Worm (Caenorhabditis elegans) whole organism, L4 larva: ENCODE data around the gene cyk-4.

Source experiments
- F10B5.3 ChIP-seq: sonication (generic microtip); optimal IDR thresholded peaks from 2 replicates; lab custom pipeline; 2016; ENCODE audit warnings: mild to moderate bottlenecking, missing genetic modification characterization, missing compliant biosample characterization
- F26F4.8 ChIP-seq: fragments of 200-800 bp; sonication (Bioruptor generic); conservative IDR thresholded peaks from 2 replicates; pipeline ENCODE4 v1.3.6; 2022; ENCODE audit warnings: missing genetic modification characterization, missing compliant biosample characterization
- F49E8.2 ChIP-seq: sonication (generic microtip); optimal IDR thresholded peaks from 2 replicates; lab custom pipeline; 2016; ENCODE audit warnings: missing compliant biosample characterization, mild to moderate bottlenecking, missing genetic modification characterization, borderline replicate concordance
- T20F7.1 ChIP-seq: fragments of 200-800 bp; sonication (Bioruptor generic); optimal IDR thresholded peaks from 2 replicates; lab custom pipeline; 2018; ENCODE audit warnings: mild to moderate bottlenecking, missing genetic modification characterization, missing compliant biosample characterization
- T26A8.4 ChIP-seq: fragments of 200-800 bp; sonication (Bioruptor generic); IDR thresholded peaks from 2 replicates; pipeline ENCODE4 v1.3.6; 2022; ENCODE audit warnings: missing genetic modification characterization, missing compliant biosample characterization
- Y105C5A.15 ChIP-seq: fragments of 200-800 bp; sonication (Bioruptor generic); IDR thresholded peaks from 2 replicates; pipeline ENCODE4 v1.3.6; 2022; ENCODE audit warnings: missing genetic modification characterization, missing compliant biosample characterization
- ama-1 ChIP-seq: fragments of 150-350 bp; optimal IDR thresholded peaks from 2 replicates; lab custom pipeline; 2014; ENCODE audit warnings: inconsistent platforms, mixed read lengths
- arid-1 ChIP-seq: fragments of 200-800 bp; sonication (Bioruptor generic); conservative IDR thresholded peaks from 2 replicates; pipeline ENCODE4 v1.3.6; 2022; ENCODE audit warnings: missing genetic modification reagents, missing genetic modification characterization, missing compliant biosample characterization
- attf-4 ChIP-seq: sonication (generic microtip); optimal IDR thresholded peaks from 3 replicates; lab custom pipeline; 2017; ENCODE audit warnings: missing biosample characterization, missing genetic modification characterization
- ces-1 ChIP-seq: fragments of 150-350 bp; sonication (generic microtip); optimal IDR thresholded peaks from 4 replicates; lab custom pipeline; 2014; ENCODE audit warnings: missing biosample characterization, missing genetic modification reagents, missing genetic modification characterization
- ctbp-1 ChIP-seq: fragments of 200-800 bp; sonication (Bioruptor generic); IDR thresholded peaks from 2 replicates; pipeline ENCODE4 v1.3.6; 2022; ENCODE audit warnings: missing genetic modification reagents, missing genetic modification characterization, missing compliant biosample characterization
- daf-16 ChIP-seq, 3 experiments: sonication (generic microtip); optimal IDR thresholded peaks; 2 replicates each; lab custom pipeline; 2016 to 2017; ENCODE audit warnings: missing genetic modification characterization in 3 of 3, missing genetic modification reagents in 3 of 3, mild to moderate bottlenecking in 2 of 3, missing compliant biosample characterization in 2 of 3, missing biosample characterization in 1 of 3, moderate library complexity in 1 of 3
- dmd-6 ChIP-seq: fragments of 200-800 bp; sonication (Bioruptor generic); IDR thresholded peaks from 2 replicates; pipeline ENCODE4 v1.3.6; 2022; ENCODE audit warnings: missing genetic modification reagents, missing genetic modification characterization, missing compliant biosample characterization
- dmd-8 ChIP-seq: fragments of 200-800 bp; sonication (Bioruptor generic); IDR thresholded peaks from 2 replicates; pipeline ENCODE4 v1.3.6; 2022; ENCODE audit warnings: missing genetic modification characterization, missing compliant biosample characterization
- dve-1 ChIP-seq: sonication (generic microtip); optimal IDR thresholded peaks from 2 replicates; lab custom pipeline; 2017; ENCODE audit warnings: antibody characterized with exemption, mild to moderate bottlenecking, missing genetic modification characterization, missing compliant biosample characterization; ENCODE audit not compliant: insufficient read depth
- fos-1 ChIP-seq: fragments of 150-350 bp; optimal IDR thresholded peaks from 2 replicates; lab custom pipeline; 2014; ENCODE audit warnings: missing biosample characterization, missing genetic modification characterization
- hlh-11 ChIP-seq: fragments of 200-800 bp; sonication (Bioruptor generic); optimal IDR thresholded peaks from 2 replicates; lab custom pipeline; 2018; ENCODE audit warnings: mild to moderate bottlenecking, missing genetic modification characterization, missing compliant biosample characterization
- hlh-30 ChIP-seq: sonication (generic microtip); optimal IDR thresholded peaks from 2 replicates; lab custom pipeline; 2017; ENCODE audit warnings: antibody characterized with exemption, mild to moderate bottlenecking, missing genetic modification characterization, missing compliant biosample characterization; ENCODE audit not compliant: insufficient read depth
- hmg-1.1 ChIP-seq: fragments of 200-800 bp; sonication (Bioruptor generic); IDR thresholded peaks from 2 replicates; pipeline ENCODE4 v1.3.6; 2022; ENCODE audit warnings: missing genetic modification reagents, missing genetic modification characterization, missing compliant biosample characterization
- lin-1 ChIP-seq: fragments of 200-800 bp; sonication (Bioruptor generic); IDR thresholded peaks from 2 replicates; pipeline ENCODE4 v1.3.6; 2022; ENCODE audit warnings: missing genetic modification reagents, missing genetic modification characterization, missing compliant biosample characterization
- lin-13 ChIP-seq: fragments of 150-350 bp; optimal IDR thresholded peaks from 2 replicates; lab custom pipeline; 2014; ENCODE audit warnings: missing biosample characterization, missing genetic modification reagents, missing genetic modification characterization
- lin-15B ChIP-seq: fragments of 150-350 bp; sonication (generic microtip); optimal IDR thresholded peaks from 3 replicates; lab custom pipeline; 2014; ENCODE audit warnings: missing biosample characterization, missing genetic modification characterization
- lin-38 ChIP-seq: fragments of 200-800 bp; sonication (Bioruptor generic); IDR thresholded peaks from 2 replicates; pipeline ENCODE4 v1.3.6; 2022; ENCODE audit warnings: missing genetic modification reagents, missing genetic modification characterization, missing compliant biosample characterization
- lin-39 ChIP-seq: fragments of 150-350 bp; optimal IDR thresholded peaks from 2 replicates; lab custom pipeline; 2014; ENCODE audit warnings: missing biosample characterization, missing genetic modification reagents, missing genetic modification characterization
- lsy-2 ChIP-seq, 2 experiments: fragments of 150-350 bp in 1 of 2; sonication (generic microtip) in 1 of 2; optimal IDR thresholded peaks; 2 replicates each; lab custom pipeline; 2014 to 2017; ENCODE audit warnings: missing biosample characterization in 2 of 2, missing genetic modification characterization in 2 of 2
- madf-5 ChIP-seq, 2 experiments: fragments of 200-800 bp; sonication (Bioruptor generic); IDR thresholded peaks; 2 replicates each; pipeline ENCODE4 v1.3.6; 2022; ENCODE audit warnings: missing compliant biosample characterization in 2 of 2, missing genetic modification characterization in 2 of 2
- mdl-1 ChIP-seq, 2 experiments: fragments of 150-350 bp in 1 of 2; sonication (generic microtip) in 1 of 2; optimal IDR thresholded peaks; 2 replicates each; lab custom pipeline; 2014 to 2017; ENCODE audit warnings: missing biosample characterization in 2 of 2, missing genetic modification characterization in 2 of 2
- mdt-29 ChIP-seq: fragments of 200-800 bp; sonication (Bioruptor generic); IDR thresholded peaks from 2 replicates; pipeline ENCODE4 v1.3.6; 2022; ENCODE audit warnings: missing genetic modification reagents, missing genetic modification characterization, missing compliant biosample characterization
- mep-1 ChIP-seq: fragments of 150-350 bp; sonication (generic microtip); optimal IDR thresholded peaks from 3 replicates; lab custom pipeline; 2014; ENCODE audit warnings: missing biosample characterization, missing genetic modification characterization
- mes-2 ChIP-seq: sonication (generic microtip); optimal IDR thresholded peaks from 2 replicates; lab custom pipeline; 2016; ENCODE audit warnings: missing genotype, mild to moderate bottlenecking, missing genetic modification characterization, missing compliant biosample characterization; ENCODE audit not compliant: poor library complexity, severe bottlenecking
- mxl-3 ChIP-seq: fragments of 200-800 bp; sonication (Bioruptor generic); optimal IDR thresholded peaks from 2 replicates; lab custom pipeline; 2018; ENCODE audit warnings: mild to moderate bottlenecking, missing genetic modification characterization, missing compliant biosample characterization
- nhr-10 ChIP-seq: fragments of 150-350 bp; optimal IDR thresholded peaks from 2 replicates; lab custom pipeline; 2014; ENCODE audit warnings: missing biosample characterization, missing genetic modification characterization
- nhr-11 ChIP-seq: fragments of 150-350 bp; optimal IDR thresholded peaks from 2 replicates; lab custom pipeline; 2014; ENCODE audit warnings: missing biosample characterization, missing genetic modification characterization
- nhr-237 ChIP-seq: sonication (generic microtip); optimal IDR thresholded peaks from 2 replicates; lab custom pipeline; 2017; ENCODE audit warnings: missing biosample characterization, missing genetic modification characterization
- nhr-28 ChIP-seq: fragments of 150-350 bp; optimal IDR thresholded peaks from 2 replicates; lab custom pipeline; 2014; ENCODE audit warnings: missing biosample characterization, missing genetic modification characterization
- pha-4 ChIP-seq, 2 experiments: fragments of 150-350 bp in 1 of 2; fragments of 200-800 bp in 1 of 2; sonication (Bioruptor generic) in 1 of 2; IDR thresholded peaks in 1 of 2; optimal IDR thresholded peaks in 1 of 2; 2 replicates each; pipeline versions ENCODE4 v1.3.6 to Lab custom; 2014 to 2022; ENCODE audit warnings: missing genetic modification characterization in 2 of 2, missing genetic modification reagents in 2 of 2, missing biosample characterization in 1 of 2, missing compliant biosample characterization in 1 of 2
- php-3 ChIP-seq: fragments of 200-800 bp; sonication (Bioruptor generic); IDR thresholded peaks from 2 replicates; pipeline ENCODE4 v1.3.6; 2022; ENCODE audit warnings: missing genetic modification reagents, missing genetic modification characterization, missing compliant biosample characterization
- pqm-1 ChIP-seq: sonication (generic microtip); optimal IDR thresholded peaks from 2 replicates; lab custom pipeline; 2017; ENCODE audit warnings: missing biosample characterization, missing genetic modification characterization
- saeg-2 ChIP-seq: fragments of 200-800 bp; sonication (Bioruptor generic); IDR thresholded peaks from 2 replicates; pipeline ENCODE4 v1.3.6; 2022; ENCODE audit warnings: missing genetic modification reagents, missing genetic modification characterization, missing compliant biosample characterization
- skn-1 ChIP-seq: fragments of 150-350 bp; optimal IDR thresholded peaks from 2 replicates; lab custom pipeline; 2014; ENCODE audit warnings: missing biosample characterization, missing genetic modification characterization
- snpc-1.2 ChIP-seq: fragments of 200-800 bp; sonication (Bioruptor generic); IDR thresholded peaks from 2 replicates; pipeline ENCODE4 v1.3.6; 2022; ENCODE audit warnings: missing genetic modification reagents, missing genetic modification characterization, missing compliant biosample characterization
- tag-97 ChIP-seq: fragments of 200-800 bp; sonication (Bioruptor generic); IDR thresholded peaks from 2 replicates; pipeline ENCODE4 v1.3.6; 2022; ENCODE audit warnings: missing genetic modification characterization, missing compliant biosample characterization
- tra-1 ChIP-seq: fragments of 200-800 bp; sonication (Bioruptor generic); IDR thresholded peaks from 2 replicates; pipeline ENCODE4 v1.3.6; 2022; ENCODE audit warnings: missing genetic modification reagents, missing genetic modification characterization, missing compliant biosample characterization
- unc-39 ChIP-seq: sonication (generic microtip); optimal IDR thresholded peaks from 2 replicates; lab custom pipeline; 2017; ENCODE audit warnings: missing biosample characterization, missing genetic modification characterization
- unc-62 ChIP-seq, 3 experiments: fragments of 150-350 bp in 1 of 3; sonication (generic microtip); optimal IDR thresholded peaks in 2 of 3; peaks in 1 of 3; 1 replicate in 1 of 3; 2 replicates in 2 of 3; lab custom pipeline; 2014 to 2017; ENCODE audit warnings: missing biosample characterization in 3 of 3, missing genetic modification characterization in 3 of 3, missing genetic modification reagents in 3 of 3, missing genotype in 1 of 3
- zfp-3 ChIP-seq: fragments of 200-800 bp; sonication (Bioruptor generic); conservative IDR thresholded peaks from 2 replicates; pipeline ENCODE4 v1.3.6; 2022; ENCODE audit warnings: missing genetic modification reagents, missing genetic modification characterization, missing compliant biosample characterization

The cyk-4 gene

ce11 chrIII:13763260-13764112, 7.5 kb downstream of the cyk-4 start:
- no peak for TF ChIP-seq ces-1 (GFP tag; lab: Kevin White, UChicago)
- no peak for TF ChIP-seq lin-39 (tag; lab: Kevin White, UChicago)
- no peak for TF ChIP-seq F26F4.8 (GFP tag; lab: Robert Waterston, UW)
- no peak for TF ChIP-seq mdl-1 (tag; optimal IDR thresholded peaks at IDR 0.05; lab: Kevin White, UChicago)
- peak in 1 of 2 experiments; percentile 38 for TF ChIP-seq lsy-2 (tag; optimal IDR thresholded peaks at IDR 0.05; lab: Kevin White, UChicago)
- peak; percentile 42 for TF ChIP-seq hlh-30 (tag; lab: Kevin White, UChicago)
- TF ChIP-seq dmd-8 (GFP tag; lab: Robert Waterston, UW) = no peak
- TF ChIP-seq T20F7.1 (GFP tag; lab: Kevin White, UChicago) = no peak
- peak; percentile 6; the same call in 1 of the 2 replicates for TF ChIP-seq tra-1 (GFP tag; lab: Robert Waterston, UW)
- no peak for TF ChIP-seq daf-16 (GFP tag; optimal IDR thresholded peaks at IDR 0.05; lab: Kevin White, UChicago)
- peak; percentile 28 for TF ChIP-seq daf-16 (tag; optimal IDR thresholded peaks at IDR 0.05; lab: Kevin White, UChicago)
- peak; percentile 8 for TF ChIP-seq F10B5.3
- no peak for TF ChIP-seq F49E8.2
- peak; percentile 58 for TF ChIP-seq T26A8.4 (GFP tag; lab: Robert Waterston, UW)
- TF ChIP-seq lin-15B = no peak
- 0 out of 2 replicates have a peak, but pooled peaks have one; percentile 36 for TF ChIP-seq mdt-29 (GFP tag; lab: Robert Waterston, UW)
- TF ChIP-seq ama-1 (lab: Kevin White, UChicago) = peak; percentile 87
- TF ChIP-seq lin-13 (GFP tag; lab: Kevin White, UChicago) = no peak
- TF ChIP-seq php-3 (GFP tag; lab: Robert Waterston, UW) = no peak
- TF ChIP-seq hmg-1.1 (GFP tag; lab: Robert Waterston, UW) = peak; percentile 34; the same call in 1 of the 2 replicates
- no peak for TF ChIP-seq tag-97 (GFP tag; lab: Robert Waterston, UW)
- no peak for TF ChIP-seq skn-1 (tag; lab: Kevin White, UChicago)
- no peak for TF ChIP-seq unc-39
- TF ChIP-seq saeg-2 (GFP tag; lab: Robert Waterston, UW) = 0 out of 2 replicates have a peak, but pooled peaks have one; percentile 31
- TF ChIP-seq pha-4 (GFP tag; IDR thresholded peaks at IDR 0.05; lab: Robert Waterston, UW) = no peak
- no peak for TF ChIP-seq pha-4 (tag; optimal IDR thresholded peaks at IDR 0.05; lab: Kevin White, UChicago)
- TF ChIP-seq nhr-237 (tag; lab: Kevin White, UChicago) = no peak
- peak in 1 of 2 experiments; percentile 96 for TF ChIP-seq unc-62 (GFP tag; optimal IDR thresholded peaks at IDR 0.05 in 1 of 2; lab: Kevin White, UChicago)
- TF ChIP-seq unc-62 (tag; optimal IDR thresholded peaks at IDR 0.05; lab: Kevin White, UChicago) = no peak
- TF ChIP-seq snpc-1.2 (GFP tag; lab: Robert Waterston, UW) = 0 out of 2 replicates have a peak, but pooled peaks have one; percentile 6
- TF ChIP-seq dve-1 (tag; lab: Kevin White, UChicago) = peak; percentile 54
- 0 out of 2 replicates have a peak, but pooled peaks have one; percentile 43 for TF ChIP-seq zfp-3 (GFP tag; lab: Robert Waterston, UW)
- TF ChIP-seq Y105C5A.15 (GFP tag; lab: Robert Waterston, UW) = peak; percentile 67; the same call in 1 of the 2 replicates
- no peak for TF ChIP-seq fos-1 (tag; lab: Kevin White, UChicago)
- 0 out of 2 replicates have a peak, but pooled peaks have one; percentile 18 for TF ChIP-seq ctbp-1 (GFP tag; lab: Robert Waterston, UW)
- TF ChIP-seq mes-2 (tag; lab: Kevin White, UChicago) = peak; percentile 63
- TF ChIP-seq dmd-6 = 0 out of 2 replicates have a peak, but pooled peaks have one; percentile 8
- TF ChIP-seq hlh-11 = peak; percentile 56
- TF ChIP-seq arid-1 (GFP tag; lab: Robert Waterston, UW) = peak; percentile 35; the same call in 1 of the 2 replicates
- peak; percentile 32 for TF ChIP-seq lin-38 (GFP tag; lab: Robert Waterston, UW)
- peak; percentile 59 for TF ChIP-seq nhr-10 (tag; lab: Kevin White, UChicago)
- peak; percentile 45 for TF ChIP-seq mxl-3
- no peak for TF ChIP-seq nhr-11 (tag; lab: Kevin White, UChicago)
- TF ChIP-seq pqm-1 (tag; lab: Kevin White, UChicago) = peak; percentile 63
- no peak for TF ChIP-seq attf-4 (tag; lab: Kevin White, UChicago)
- 0 out of 2 replicates have a peak, but pooled peaks have one; percentile 7 for TF ChIP-seq lin-1 (GFP tag; lab: Robert Waterston, UW)
- TF ChIP-seq mep-1 (tag; lab: Kevin White, UChicago) = peak; percentile 45
- peak; percentile 96 for TF ChIP-seq nhr-28 (tag; lab: Kevin White, UChicago)
- no peak for TF ChIP-seq madf-5 (GFP tag; IDR thresholded peaks at IDR 0.05; lab: Robert Waterston, UW)
